Worm (Caenorhabditis elegans) whole organism, L1 larva: ENCODE results near the gene hlh-25.

Experiments
- ceh-82 ChIP-seq, 3 experiments: fragments of 150-350 bp in 1 of 3; sonication (generic microtip) in 2 of 3; optimal IDR thresholded peaks; 2 replicates each; lab custom pipeline; 2014 to 2017; ENCODE audit warnings: missing biosample characterization in 3 of 3, missing genetic modification characterization in 3 of 3
- lin-39 ChIP-seq: fragments of 150-350 bp; optimal IDR thresholded peaks from 2 replicates; lab custom pipeline; 2014; ENCODE audit warnings: missing biosample characterization, missing genetic modification reagents, missing genetic modification characterization
- mab-9 ChIP-seq: fragments of 200-800 bp; sonication (Bioruptor generic); IDR thresholded peaks from 2 replicates; pipeline ENCODE4 v1.3.6; 2022; ENCODE audit warnings: missing genetic modification reagents, missing genetic modification characterization, missing compliant biosample characterization
- nhr-28 ChIP-seq: fragments of 150-350 bp; optimal IDR thresholded peaks from 2 replicates; lab custom pipeline; 2014; ENCODE audit warnings: missing biosample characterization, missing genetic modification characterization
- sox-4 ChIP-seq: sonication (generic microtip); optimal IDR thresholded peaks from 2 replicates; lab custom pipeline; 2016; ENCODE audit warnings: missing genetic modification characterization, missing compliant biosample characterization
- sup-37 ChIP-seq: fragments of 200-800 bp; sonication (Bioruptor generic); optimal IDR thresholded peaks from 2 replicates; lab custom pipeline; 2018; ENCODE audit warnings: mild to moderate bottlenecking, missing genetic modification characterization, missing compliant biosample characterization
- tbx-2 ChIP-seq: sonication (generic microtip); optimal IDR thresholded peaks from 2 replicates; lab custom pipeline; 2016; ENCODE audit warnings: missing genetic modification characterization, missing compliant biosample characterization
- unc-62 ChIP-seq: fragments of 150-350 bp; optimal IDR thresholded peaks from 2 replicates; lab custom pipeline; 2014; ENCODE audit warnings: missing biosample characterization, missing genetic modification reagents, missing genetic modification characterization
- unc-86 ChIP-seq: sonication (generic microtip); optimal IDR thresholded peaks from 2 replicates; lab custom pipeline; 2016; ENCODE audit warnings: missing genetic modification characterization, missing compliant biosample characterization

ce11 chrII:5577060-5577459, 42.0 kb downstream of the hlh-25 start:
- TF ChIP-seq unc-86 (tag; lab: Kevin White, UChicago), result no peak
- no peak for TF ChIP-seq tbx-2 (tag; lab: Kevin White, UChicago)
- no peak for TF ChIP-seq lin-39 (tag; lab: Kevin White, UChicago)
- TF ChIP-seq ceh-82 (tag; optimal IDR thresholded peaks at IDR 0.05; lab: Kevin White, UChicago), result peak in 1 of 3 experiments; percentile 6
- no peak for TF ChIP-seq nhr-28 (tag; lab: Kevin White, UChicago)
- no peak for TF ChIP-seq mab-9
- no peak for TF ChIP-seq sox-4 (tag; lab: Kevin White, UChicago)
- no peak for TF ChIP-seq unc-62 (GFP tag; lab: Kevin White, UChicago)
- no peak for TF ChIP-seq sup-37 (GFP tag; lab: Kevin White, UChicago)
